Worm (Caenorhabditis elegans) whole organism, midembryonic: ENCODE data around the gene hse-5.

Experiments used
- T22C8.4 ChIP-seq: fragments of 200-800 bp; sonication (Bioruptor generic); IDR thresholded peaks from 2 replicates; pipeline ENCODE4 v1.3.6; 2022; ENCODE audit warnings: missing genetic modification characterization, missing compliant biosample characterization
- cog-1 ChIP-seq: sonication (generic microtip); optimal IDR thresholded peaks from 2 replicates; lab custom pipeline; 2016; ENCODE audit warnings: missing genetic modification characterization, missing compliant biosample characterization
- flt-1 ChIP-seq: fragments of 200-800 bp; sonication (Bioruptor generic); IDR thresholded peaks from 2 replicates; pipeline ENCODE4 v1.3.6; 2022; ENCODE audit warnings: missing genetic modification characterization, missing compliant biosample characterization
- klf-2 ChIP-seq: fragments of 200-800 bp; sonication (Bioruptor generic); conservative IDR thresholded peaks from 2 replicates; pipeline ENCODE4 v1.3.6; 2022; ENCODE audit warnings: missing genetic modification reagents, missing genetic modification characterization, missing compliant biosample characterization
- tab-1 ChIP-seq: fragments of 200-800 bp; sonication (Bioruptor generic); IDR thresholded peaks from 2 replicates; pipeline ENCODE4 v1.3.6; 2022; ENCODE audit warnings: missing genetic modification characterization, missing compliant biosample characterization
- ztf-23 ChIP-seq: fragments of 200-800 bp; sonication (Bioruptor generic); IDR thresholded peaks from 2 replicates; pipeline ENCODE4 v1.3.6; 2022; ENCODE audit warnings: missing genetic modification reagents, missing genetic modification characterization, missing compliant biosample characterization

DNA sequence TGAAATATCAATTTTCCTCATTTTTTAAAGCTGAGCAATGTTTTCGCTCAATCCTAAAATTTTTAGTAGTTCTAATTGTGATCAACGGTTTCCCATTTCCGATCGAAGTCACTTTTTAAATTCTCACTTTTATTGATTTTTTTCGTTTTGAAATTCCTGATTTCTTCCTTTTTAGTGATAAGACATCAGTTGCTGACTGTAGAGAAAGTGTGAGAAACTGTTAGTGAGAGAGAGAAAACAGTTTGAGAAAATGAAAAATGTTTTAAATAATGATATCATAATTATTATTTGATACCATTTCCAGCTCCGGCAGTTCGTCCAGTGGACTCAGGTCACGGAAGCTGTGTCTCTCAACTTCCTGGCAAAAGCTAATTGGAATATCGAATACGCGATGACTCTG is 30.6 kb upstream of the hse-5 start:
- TF ChIP-seq T22C8.4 (GFP tag; lab: Robert Waterston, UW) (no peak), tab-1 (GFP tag; lab: Robert Waterston, UW) (no peak), flt-1 (GFP tag; lab: Robert Waterston, UW) (no peak), cog-1 (tag; lab: Kevin White, UChicago) (no peak), klf-2 (GFP tag; lab: Robert Waterston, UW) (no peak), ztf-23 (GFP tag; lab: Robert Waterston, UW) (no peak)
